Fruit fly (Drosophila melanogaster) whole organism, embryonic: ENCODE data around the gene Tbc1d22.

Experiments used
- Awh ChIP-seq: fragments of 200-800 bp; sonication (Bioruptor generic); IDR thresholded peaks from 2 replicates; pipeline ENCODE4, ENCODE4 v1.3.6; 2022; ENCODE audit warnings: missing biosample characterization, missing genetic modification characterization
- CG10267 ChIP-seq: fragments of 200-800 bp; sonication (Bioruptor generic); optimal IDR thresholded peaks from 2 replicates; lab custom pipeline; 2018; ENCODE audit warnings: missing biosample characterization, mild to moderate bottlenecking, missing genetic modification characterization, moderate library complexity
- CG10366 ChIP-seq: fragments of 200-800 bp; sonication (Bioruptor generic); IDR thresholded peaks from 2 replicates; pipeline ENCODE4 v1.3.6; 2022; ENCODE audit warnings: missing biosample characterization, missing genetic modification characterization
- CG11093 ChIP-seq: fragments of 200-800 bp; sonication (Bioruptor generic); IDR thresholded peaks from 3 replicates; pipeline ENCODE4 v1.3.6; 2022; ENCODE audit warnings: missing biosample characterization, missing genetic modification characterization
- CG11456 ChIP-seq: fragments of 200-800 bp; sonication (Bioruptor generic); IDR thresholded peaks from 3 replicates; pipeline ENCODE4 v1.3.6; 2022; ENCODE audit warnings: missing biosample characterization, missing genetic modification characterization
- CG12155 ChIP-seq: fragments of 200-800 bp; sonication (Bioruptor generic); optimal IDR thresholded peaks from 3 replicates; lab custom pipeline; 2016; ENCODE audit warnings: missing biosample characterization, missing genetic modification characterization
- CG1603 ChIP-seq: fragments of 200-800 bp; sonication (Bioruptor generic); optimal IDR thresholded peaks from 2 replicates; lab custom pipeline; 2019; ENCODE audit warnings: missing biosample characterization, mild to moderate bottlenecking, missing genetic modification characterization, moderate library complexity
- CG17802 ChIP-seq: fragments of 200-800 bp; sonication (Bioruptor generic); optimal IDR thresholded peaks from 2 replicates; lab custom pipeline; 2018; ENCODE audit warnings: missing biosample characterization, mild to moderate bottlenecking, missing genetic modification characterization, moderate library complexity
- CG1792 ChIP-seq: fragments of 200-800 bp; sonication (Bioruptor generic); optimal IDR thresholded peaks from 2 replicates; lab custom pipeline; 2016; ENCODE audit warnings: missing biosample characterization, missing genetic modification characterization
- CG3065 ChIP-seq: fragments of 200-800 bp; sonication (Bioruptor generic); optimal IDR thresholded peaks from 2 replicates; lab custom pipeline; 2016; ENCODE audit warnings: missing biosample characterization, missing genetic modification characterization
- CG33213 ChIP-seq: fragments of 200-800 bp; sonication (Bioruptor generic); optimal IDR thresholded peaks from 3 replicates; lab custom pipeline; 2016; ENCODE audit warnings: missing biosample characterization, missing genetic modification characterization
- CG3407 ChIP-seq: fragments of 200-800 bp; sonication (Bioruptor generic); optimal IDR thresholded peaks from 2 replicates; lab custom pipeline; 2018; ENCODE audit warnings: missing biosample characterization, mild to moderate bottlenecking, missing genetic modification characterization
- CG4328 ChIP-seq: fragments of 200-800 bp; sonication (Bioruptor generic); optimal IDR thresholded peaks from 3 replicates; lab custom pipeline; 2017; ENCODE audit warnings: missing biosample characterization, missing genetic modification reagents, missing genetic modification characterization
- CG4404 ChIP-seq: fragments of 200-800 bp; sonication (Bioruptor generic); IDR thresholded peaks from 2 replicates; pipeline ENCODE4 v1.3.6; 2022; ENCODE audit warnings: missing biosample characterization, missing genetic modification characterization
- CG5245 ChIP-seq: fragments of 200-800 bp; sonication (Bioruptor generic); optimal IDR thresholded peaks from 3 replicates; lab custom pipeline; 2016; ENCODE audit warnings: missing biosample characterization, missing genetic modification characterization
- CG6689 ChIP-seq: fragments of 200-800 bp; sonication (Bioruptor generic); IDR thresholded peaks from 2 replicates; pipeline ENCODE4 v1.3.6; 2022; ENCODE audit warnings: missing biosample characterization, missing genetic modification characterization
- CG7271 ChIP-seq: fragments of 200-800 bp; sonication (Bioruptor generic); optimal IDR thresholded peaks from 2 replicates; lab custom pipeline; 2018; ENCODE audit warnings: missing biosample characterization, mild to moderate bottlenecking, missing genetic modification characterization, moderate library complexity
- CG7372 ChIP-seq: fragments of 200-800 bp; sonication (Bioruptor generic); IDR thresholded peaks from 2 replicates; pipeline ENCODE4 v1.3.6; 2022; ENCODE audit warnings: missing biosample characterization, missing genetic modification characterization
- CG7745 ChIP-seq: fragments of 200-800 bp; sonication (Bioruptor generic); optimal IDR thresholded peaks from 2 replicates; lab custom pipeline; 2018; ENCODE audit warnings: missing biosample characterization, mild to moderate bottlenecking, missing genetic modification characterization, moderate library complexity
- CG7928 ChIP-seq: fragments of 200-800 bp; sonication (Bioruptor generic); optimal IDR thresholded peaks from 2 replicates; lab custom pipeline; 2017; ENCODE audit warnings: missing biosample characterization, mild to moderate bottlenecking, missing genetic modification characterization
- CG8089 ChIP-seq: fragments of 200-800 bp; sonication (Bioruptor generic); optimal IDR thresholded peaks from 3 replicates; lab custom pipeline; 2016; ENCODE audit warnings: missing biosample characterization, missing genetic modification characterization
- CrebB ChIP-seq: fragments of 200-800 bp; sonication (Bioruptor generic); optimal IDR thresholded peaks from 3 replicates; lab custom pipeline; 2018; ENCODE audit warnings: missing biosample characterization, mild to moderate bottlenecking, missing genetic modification characterization
- Dll ChIP-seq: fragments of 200-800 bp; sonication (Bioruptor generic); IDR thresholded peaks from 4 replicates; pipeline ENCODE4 v1.3.6; 2022; ENCODE audit warnings: missing biosample characterization, missing genetic modification characterization; ENCODE audit not compliant: partially characterized antibody
- Gsc ChIP-seq: fragments of 200-800 bp; sonication (Bioruptor generic); IDR thresholded peaks from 2 replicates; pipeline ENCODE4 v1.3.6; 2022; ENCODE audit warnings: missing biosample characterization, missing genetic modification characterization
- Gug ChIP-seq: fragments of 200-800 bp; sonication (Bioruptor generic); IDR thresholded peaks from 4 replicates; pipeline ENCODE4 v1.3.6; 2022; ENCODE audit warnings: missing biosample characterization, missing genetic modification characterization
- HLH4C ChIP-seq: fragments of 200-800 bp; sonication (Bioruptor generic); IDR thresholded peaks from 3 replicates; pipeline ENCODE4 v1.3.6; 2022; ENCODE audit warnings: missing biosample characterization, missing genetic modification characterization; ENCODE audit not compliant: partially characterized antibody
- Mad ChIP-seq: fragments of 200-800 bp; sonication (Bioruptor generic); optimal IDR thresholded peaks from 2 replicates; lab custom pipeline; 2016; ENCODE audit warnings: missing biosample characterization, missing genetic modification characterization
- Opbp ChIP-seq: fragments of 200-800 bp; sonication (Bioruptor generic); IDR thresholded peaks from 3 replicates; pipeline ENCODE4 v1.3.6; 2022; ENCODE audit warnings: missing biosample characterization, missing genetic modification characterization; ENCODE audit not compliant: partially characterized antibody
- Pdp1 ChIP-seq, 2 experiments: fragments of 200-800 bp; sonication (Bioruptor generic); optimal IDR thresholded peaks; 3 replicates each; lab custom pipeline; 2016; ENCODE audit warnings: missing biosample characterization in 2 of 2, missing genetic modification characterization in 2 of 2, mild to moderate bottlenecking in 1 of 2, moderate library complexity in 1 of 2
- Poxn ChIP-seq: fragments of 200-800 bp; sonication (Bioruptor generic); IDR thresholded peaks from 2 replicates; pipeline ENCODE4 v1.3.6; 2022; ENCODE audit warnings: missing biosample characterization, missing genetic modification characterization
- Xbp1 ChIP-seq: fragments of 200-800 bp; sonication (Bioruptor generic); optimal IDR thresholded peaks from 3 replicates; lab custom pipeline; 2016; ENCODE audit warnings: missing biosample characterization, mild to moderate bottlenecking, missing genetic modification characterization
- abd-A ChIP-seq: fragments of 200-800 bp; sonication (Bioruptor generic); optimal IDR thresholded peaks from 3 replicates; lab custom pipeline; 2019; ENCODE audit warnings: missing biosample characterization, mild to moderate bottlenecking, missing genetic modification characterization, moderate library complexity
- al ChIP-seq: fragments of 200-800 bp; sonication (Bioruptor generic); IDR thresholded peaks from 2 replicates; pipeline ENCODE4 v1.3.6; 2022; ENCODE audit warnings: missing biosample characterization, missing genetic modification characterization
- ap ChIP-seq: fragments of 200-800 bp; sonication (Bioruptor generic); IDR thresholded peaks from 2 replicates; pipeline ENCODE4 v1.3.6; 2022; ENCODE audit warnings: missing biosample characterization, missing genetic modification characterization
- ase ChIP-seq: fragments of 200-800 bp; sonication (Bioruptor generic); IDR thresholded peaks from 3 replicates; pipeline ENCODE4 v1.3.6; 2022; ENCODE audit warnings: missing biosample characterization, missing genetic modification characterization
- ato ChIP-seq: fragments of 200-800 bp; sonication (Bioruptor generic); IDR thresholded peaks from 2 replicates; pipeline ENCODE4 v1.3.6; 2022; ENCODE audit warnings: missing biosample characterization, missing genetic modification characterization; ENCODE audit not compliant: partially characterized antibody
- caup ChIP-seq: fragments of 200-800 bp; sonication (Bioruptor generic); optimal IDR thresholded peaks from 3 replicates; lab custom pipeline; 2017; ENCODE audit warnings: missing biosample characterization, mild to moderate bottlenecking, missing genetic modification characterization, moderate library complexity; ENCODE audit not compliant: severe bottlenecking
- cg ChIP-seq: fragments of 200-800 bp; sonication (Bioruptor generic); optimal IDR thresholded peaks from 3 replicates; lab custom pipeline; 2019; ENCODE audit warnings: missing biosample characterization, mild to moderate bottlenecking, missing genetic modification characterization, moderate library complexity
- esg ChIP-seq: fragments of 200-800 bp; sonication (Bioruptor generic); conservative IDR thresholded peaks from 2 replicates; pipeline ENCODE4 v1.3.6; 2022; ENCODE audit warnings: missing biosample characterization, missing genetic modification characterization
- fd102C ChIP-seq: fragments of 200-800 bp; sonication (Bioruptor generic); optimal IDR thresholded peaks from 2 replicates; lab custom pipeline; 2018; ENCODE audit warnings: missing biosample characterization, mild to moderate bottlenecking, missing genetic modification characterization, moderate library complexity
- hb ChIP-seq: fragments of 200-800 bp; sonication (Bioruptor generic); IDR thresholded peaks from 3 replicates; pipeline ENCODE4 v1.3.6; 2022; ENCODE audit warnings: missing biosample characterization, missing genetic modification characterization; ENCODE audit not compliant: partially characterized antibody
- klu ChIP-seq: fragments of 200-800 bp; sonication (Bioruptor generic); IDR thresholded peaks from 2 replicates; pipeline ENCODE4 v1.3.6; 2022; ENCODE audit warnings: missing biosample characterization, missing genetic modification characterization
- knrl ChIP-seq: fragments of 200-800 bp; sonication (Bioruptor generic); IDR thresholded peaks from 3 replicates; pipeline ENCODE4 v1.3.6; 2022; ENCODE audit warnings: missing biosample characterization, missing genetic modification characterization; ENCODE audit not compliant: partially characterized antibody
- maf-S ChIP-seq: fragments of 200-800 bp; sonication (Bioruptor generic); optimal IDR thresholded peaks from 2 replicates; lab custom pipeline; 2016; ENCODE audit warnings: missing biosample characterization, missing genetic modification characterization
- pnt ChIP-seq: fragments of 200-800 bp; sonication (Bioruptor generic); optimal IDR thresholded peaks from 3 replicates; lab custom pipeline; 2016; ENCODE audit warnings: missing biosample characterization, missing genetic modification characterization
- psq ChIP-seq: fragments of 200-800 bp; sonication (Bioruptor generic); optimal IDR thresholded peaks from 2 replicates; lab custom pipeline; 2017; ENCODE audit warnings: missing biosample characterization, missing genetic modification characterization
- sima ChIP-seq: fragments of 200-800 bp; sonication (Bioruptor generic); optimal IDR thresholded peaks from 2 replicates; lab custom pipeline; 2016; ENCODE audit warnings: missing biosample characterization, missing genetic modification characterization
- stc ChIP-seq: fragments of 200-800 bp; sonication (Bioruptor generic); IDR thresholded peaks from 2 replicates; pipeline ENCODE4 v1.3.6; 2022; ENCODE audit warnings: missing biosample characterization, missing genetic modification characterization
- trh ChIP-seq: fragments of 200-800 bp; sonication (Bioruptor generic); optimal IDR thresholded peaks from 2 replicates; lab custom pipeline; 2016; ENCODE audit warnings: missing biosample characterization, missing genetic modification characterization
- zf30C ChIP-seq: fragments of 200-800 bp; sonication (Bioruptor generic); optimal IDR thresholded peaks from 3 replicates; lab custom pipeline; 2018; ENCODE audit warnings: missing biosample characterization, mild to moderate bottlenecking, missing genetic modification characterization

The Tbc1d22 gene

dm6 chr3R:21107907-21108591, 6.0 kb downstream of the Tbc1d22 start, which contains the start of the genes Sec15 and rtet (continued):
- TF ChIP-seq ato (GFP tag; lab: Robert Waterston, UW) (peak; percentile 86), stc (peak; percentile 56), CG10267 (tag; lab: Kevin White, UChicago) (peak; percentile 60), trh (GFP tag; lab: Kevin White, UChicago) (no peak), Gsc (no peak), hb (GFP tag; lab: Robert Waterston, UW) (peak; percentile 9; the same call in 2 of the 3 replicates), CG4404 (no peak), CG3065 (GFP tag; lab: Kevin White, UChicago) (no peak), Pdp1 (GFP tag; optimal IDR thresholded peaks at IDR 0.05; lab: Kevin White, UChicago) (peak in 1 of 2 experiments; percentile 11), CG7372 (GFP tag; lab: Robert Waterston, UW) (no peak), Dll (GFP tag; lab: Robert Waterston, UW) (peak; percentile 75; the same call in 3 of the 4 replicates), abd-A (tag; lab: Kevin White, UChicago) (no peak), knrl (GFP tag; lab: Robert Waterston, UW) (peak; percentile 73; the same call in 2 of the 3 replicates), psq (GFP tag; lab: Kevin White, UChicago) (peak; percentile 15), CG7928 (no peak), Mad (GFP tag; lab: Kevin White, UChicago) (peak; percentile 48), CG10366 (GFP tag; lab: Robert Waterston, UW) (peak; percentile 62), CG1603 (tag; lab: Kevin White, UChicago) (peak; percentile 72), CG8089 (peak; percentile 17), Poxn (no peak), CG3407 (GFP tag; lab: Kevin White, UChicago) (no peak), Opbp (GFP tag; lab: Robert Waterston, UW) (peak; percentile 42), CG6689 (no peak), HLH4C (peak; percentile 78), Awh (GFP tag; lab: Robert Waterston, UW) (no peak), cg (GFP tag; lab: Kevin White, UChicago) (no peak), ap (GFP tag; lab: Robert Waterston, UW) (no peak), al (GFP tag; lab: Robert Waterston, UW) (no peak), CG12155 (GFP tag; lab: Kevin White, UChicago) (peak; percentile 55), sima (GFP tag; lab: Kevin White, UChicago) (no peak), CG4328 (GFP tag; lab: Kevin White, UChicago) (peak; percentile 72), CG33213 (no peak), CG7271 (tag; lab: Kevin White, UChicago) (no peak), pnt (GFP tag; lab: Kevin White, UChicago) (no peak), esg (GFP tag; lab: Robert Waterston, UW) (no peak), maf-S (no peak), fd102C (GFP tag; lab: Kevin White, UChicago) (no peak), CG11093 (GFP tag; lab: Robert Waterston, UW) (no peak), CrebB (no peak), zf30C (no peak), Gug (GFP tag; lab: Robert Waterston, UW) (no peak), CG17802 (tag; lab: Kevin White, UChicago) (peak; percentile 49), Xbp1 (GFP tag; lab: Kevin White, UChicago) (peak; percentile 69), CG1792 (peak; percentile 91), ase (GFP tag; lab: Robert Waterston, UW) (peak; percentile 39; the same call in 1 of the 3 replicates), caup (GFP tag; lab: Kevin White, UChicago) (peak; percentile 41), klu (no peak), CG5245 (GFP tag; lab: Kevin White, UChicago) (peak; percentile 16), CG7745 (tag; lab: Kevin White, UChicago) (no peak), CG11456 (GFP tag; lab: Robert Waterston, UW) (peak; percentile 45; the same call in 1 of the 3 replicates)
